Worm (Caenorhabditis elegans) whole organism, L4 larva: ENCODE measurements around the gene frm-3.

Source experiments
- aly-2 ChIP-seq: sonication (generic microtip); optimal IDR thresholded peaks from 2 replicates; lab custom pipeline; 2018; ENCODE audit warnings: missing biosample characterization, missing genetic modification characterization
- duxl-1 ChIP-seq: sonication (generic microtip); optimal IDR thresholded peaks from 2 replicates; lab custom pipeline; 2016; ENCODE audit warnings: mild to moderate bottlenecking, missing genetic modification characterization, moderate library complexity, missing compliant biosample characterization; ENCODE audit not compliant: poor library complexity
- egl-27 ChIP-seq: sonication (generic microtip); optimal IDR thresholded peaks from 3 replicates; lab custom pipeline; 2017; ENCODE audit warnings: missing biosample characterization, missing genetic modification reagents, missing genetic modification characterization
- nhr-42 ChIP-seq: fragments of 200-800 bp; sonication (Bioruptor generic); IDR thresholded peaks from 2 replicates; pipeline ENCODE4 v1.3.6; 2022; ENCODE audit warnings: missing genetic modification characterization, missing compliant biosample characterization
- skn-1 ChIP-seq: fragments of 150-350 bp; optimal IDR thresholded peaks from 2 replicates; lab custom pipeline; 2014; ENCODE audit warnings: missing biosample characterization, missing genetic modification characterization
- unc-39 ChIP-seq: sonication (generic microtip); optimal IDR thresholded peaks from 2 replicates; lab custom pipeline; 2017; ENCODE audit warnings: missing biosample characterization, missing genetic modification characterization
- ztf-11 ChIP-seq: fragments of 150-350 bp; optimal IDR thresholded peaks from 2 replicates; lab custom pipeline; 2014; ENCODE audit warnings: missing biosample characterization, missing genetic modification characterization

DNA sequence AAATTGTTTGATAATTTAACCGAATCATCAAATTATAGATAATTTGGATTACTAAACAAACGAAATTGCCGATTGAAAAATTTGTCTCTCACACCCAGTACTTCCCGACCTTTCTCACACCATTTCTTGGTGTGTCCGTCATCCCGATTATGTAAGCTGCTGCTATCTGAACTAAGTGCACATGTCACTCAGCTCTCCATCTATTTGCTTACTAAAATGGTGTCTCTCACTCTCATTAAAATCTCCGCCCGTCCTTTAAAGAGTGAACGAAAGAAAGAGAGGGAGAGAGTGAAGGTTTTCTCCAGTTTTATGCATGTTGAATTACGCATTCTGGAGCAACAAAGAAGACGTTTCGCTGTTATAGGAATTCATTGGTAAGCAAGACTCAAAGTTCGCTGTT is 17.8 kb upstream of the frm-3 start:
- TF ChIP-seq duxl-1 (tag; lab: Kevin White, UChicago) (no peak), ztf-11 (tag; lab: Kevin White, UChicago) (no peak), nhr-42 (GFP tag; lab: Robert Waterston, UW) (no peak), egl-27 (tag; lab: Kevin White, UChicago) (no peak), skn-1 (tag; lab: Kevin White, UChicago) (no peak), unc-39 (tag; lab: Kevin White, UChicago) (no peak), aly-2 (no peak)
